Fruit fly (Drosophila melanogaster): ENCODE measurements around the gene TotM.

DNA sequence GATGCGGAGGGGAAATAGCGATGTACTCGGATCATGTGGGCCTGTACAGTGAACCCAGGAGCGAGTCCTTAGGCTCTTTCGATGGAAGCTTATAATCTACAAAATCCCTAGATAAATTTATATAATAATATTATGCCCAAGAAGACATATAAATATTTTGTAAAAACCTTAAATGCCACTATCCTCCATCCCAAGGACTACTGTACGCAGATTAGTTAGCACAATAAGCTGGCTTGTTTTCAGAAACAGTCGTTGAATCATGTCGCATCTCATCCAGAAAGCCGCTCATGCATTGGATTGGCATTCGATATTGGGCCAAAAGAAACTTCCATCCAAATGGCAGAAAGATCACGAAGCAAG is 41.4 kb upstream of the TotM start:
- TF ChIP-seq CG32121 (GFP tag; IDR thresholded peaks at IDR 0.05), result no peak
- TF ChIP-seq fd96Ca (GFP tag; IDR thresholded peaks at IDR 0.05), result no peak
- TF ChIP-seq CG9948 (tag; optimal IDR thresholded peaks at IDR 0.05), result peak; percentile 88
- peak; percentile 70; the same call in 2 of the 3 replicates for TF ChIP-seq CG4496 (GFP tag; IDR thresholded peaks at IDR 0.05)
- TF ChIP-seq CG34367 (tag; optimal IDR thresholded peaks at IDR 0.05), result peak; percentile 86
- peak; percentile 79 for TF ChIP-seq CG8159 (tag; optimal IDR thresholded peaks at IDR 0.05)
- TF ChIP-seq rn (GFP tag; IDR thresholded peaks at IDR 0.05), result no peak
- TF ChIP-seq CG15710 (tag; optimal IDR thresholded peaks at IDR 0.05), result peak; percentile 96
- TF ChIP-seq CG14655 (GFP tag; optimal IDR thresholded peaks at IDR 0.05), result no peak
- TF ChIP-seq CG17806 (tag; optimal IDR thresholded peaks at IDR 0.05), result peak; percentile 78
- TF ChIP-seq EcR (GFP tag; optimal IDR thresholded peaks at IDR 0.05), result no peak
- peak; percentile 58 for TF ChIP-seq Pif1A (GFP tag; optimal IDR thresholded peaks at IDR 0.05)
